Worm (Caenorhabditis elegans): ENCODE data around the gene nrde-2.

The nrde-2 gene

DNA sequence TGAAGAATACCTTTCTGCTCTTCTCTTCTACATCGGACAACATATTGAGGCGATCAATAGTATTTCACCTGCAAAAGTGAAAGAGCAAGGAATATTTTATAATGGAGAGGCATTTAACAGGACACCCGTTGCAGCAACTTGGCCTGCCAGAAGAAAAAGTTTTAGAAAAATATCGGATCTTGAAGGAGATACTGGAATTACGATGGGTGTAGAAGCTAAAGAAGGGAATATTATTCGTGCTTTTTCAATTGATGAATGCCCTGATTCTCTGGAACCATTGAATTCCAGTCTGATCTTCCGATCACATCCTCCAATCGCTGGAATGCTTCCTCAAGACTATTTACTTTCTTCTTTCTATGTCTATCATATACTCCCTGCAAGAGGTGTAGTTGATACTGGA is 13.8 kb upstream of the nrde-2 start:
- TF ChIP-seq unc-62 (GFP tag; optimal IDR thresholded peaks at IDR 0.05 in 1 of 2) (peak in 1 of 2 experiments; percentile 95), unc-62 (tag; optimal IDR thresholded peaks at IDR 0.05) (no peak), pha-4 (GFP tag; IDR thresholded peaks at IDR 0.05) (no peak), pha-4 (tag; optimal IDR thresholded peaks at IDR 0.05) (no peak), rbr-2 (tag; optimal IDR thresholded peaks at IDR 0.05) (no peak)

DNA sequence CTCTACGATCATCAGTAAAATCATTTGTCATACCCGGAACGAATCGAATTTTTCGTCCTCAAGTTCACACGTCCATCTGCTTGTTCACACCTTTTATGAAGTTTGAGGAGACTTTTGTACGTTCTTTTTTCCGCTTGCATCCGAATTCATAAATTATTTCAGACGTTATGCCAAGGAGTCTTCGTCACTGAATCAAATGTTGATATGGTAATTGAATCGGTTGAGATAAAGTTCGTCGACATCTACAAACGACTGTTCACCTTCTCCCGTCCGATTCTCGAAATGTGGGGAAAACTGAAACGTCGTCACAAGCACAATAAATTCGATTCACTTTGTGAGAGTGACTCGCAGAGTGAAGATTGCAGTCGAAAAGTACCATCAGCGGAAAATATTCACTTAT is 4.6 kb upstream of the nrde-2 start:
- TF ChIP-seq T20F7.1 (GFP tag; optimal IDR thresholded peaks at IDR 0.05) = no peak
- TF ChIP-seq aha-1 (tag) = peak; percentile 92

ce11 chrII:10250966-10251365 is 3.5 kb upstream of the nrde-2 start, which contains the start of gene F54B3.1:
Gene F54B3.1 (plus strand): TSS chrII:10251266.
- TF ChIP-seq hlh-11 (tag; optimal IDR thresholded peaks at IDR 0.05) (no peak), ceh-62 (tag; optimal IDR thresholded peaks at IDR 0.05) (no peak), nhr-111 (GFP tag; optimal IDR thresholded peaks at IDR 0.05) (no peak), dmd-8 (GFP tag; IDR thresholded peaks at IDR 0.05) (no peak), tag-97 (GFP tag; IDR thresholded peaks at IDR 0.05) (no peak), ZK546.5 (tag; optimal IDR thresholded peaks at IDR 0.05) (no peak), ama-1 (optimal IDR thresholded peaks at IDR 0.05) (no peak), lir-3 (tag; optimal IDR thresholded peaks at IDR 0.05) (no peak), ceh-28 (tag; optimal IDR thresholded peaks at IDR 0.05) (no peak), snpc-1.2 (GFP tag; IDR thresholded peaks at IDR 0.05) (no peak), ZK337.2 (GFP tag; IDR thresholded peaks at IDR 0.05) (no peak), fos-1 (tag; optimal IDR thresholded peaks at IDR 0.05) (no peak), tra-1 (GFP tag; IDR thresholded peaks at IDR 0.05) (no peak), saeg-2 (GFP tag; IDR thresholded peaks at IDR 0.05) (no peak), daf-12 (tag; optimal IDR thresholded peaks at IDR 0.05) (no peak), hmg-1.1 (GFP tag; IDR thresholded peaks at IDR 0.05) (no peak), nhr-48 (tag; optimal IDR thresholded peaks at IDR 0.05) (no peak), daf-8 (GFP tag; IDR thresholded peaks at IDR 0.05) (no peak)

- peak; percentile 60 for TF ChIP-seq hlh-30 (tag; optimal IDR thresholded peaks at IDR 0.05; ENCODE audit: insufficient read depth)
- TF ChIP-seq F10B5.3 (tag; optimal IDR thresholded peaks at IDR 0.05) = no peak
- TF ChIP-seq cey-2 (tag; optimal IDR thresholded peaks at IDR 0.05; ENCODE audit: borderline replicate concordance, insufficient read depth) = no peak
- TF ChIP-seq F37D6.2 (tag; optimal IDR thresholded peaks at IDR 0.05) = peak; percentile 81
- peak; percentile 85 for TF ChIP-seq snpc-1.2 (GFP tag; IDR thresholded peaks at IDR 0.05)
- no peak for TF ChIP-seq lin-39 (tag; optimal IDR thresholded peaks at IDR 0.05)
- TF ChIP-seq madf-5 (GFP tag; IDR thresholded peaks at IDR 0.05) = peak; percentile 91 to 96; a peak in 3 of 4 replicates
- peak; percentile 12 for TF ChIP-seq nhr-6 (tag; optimal IDR thresholded peaks at IDR 0.05)
- TF ChIP-seq ama-1 (optimal IDR thresholded peaks at IDR 0.05) = no peak
- TF ChIP-seq hif-1 (tag; optimal IDR thresholded peaks at IDR 0.05) = peak in 1 of 2 experiments; percentile 92
- TF ChIP-seq T26A8.4 (GFP tag; IDR thresholded peaks at IDR 0.05) = peak; percentile 92
- TF ChIP-seq ZK337.2 (GFP tag; IDR thresholded peaks at IDR 0.05) = peak; percentile 98
- peak; percentile 58 for TF ChIP-seq set-16 (GFP tag; IDR thresholded peaks at IDR 0.05)
- no peak for TF ChIP-seq fos-1 (tag; optimal IDR thresholded peaks at IDR 0.05)
- no peak for TF ChIP-seq Y5F2A.4 (GFP tag; optimal IDR thresholded peaks at IDR 0.05)
- TF ChIP-seq nhr-48 (tag; optimal IDR thresholded peaks at IDR 0.05) = peak; percentile 46
- TF ChIP-seq attf-4 (tag; optimal IDR thresholded peaks at IDR 0.05) = no peak
- TF ChIP-seq nhr-42 (GFP tag; IDR thresholded peaks at IDR 0.05) = peak; percentile 95
- peak; percentile 7 for TF ChIP-seq F49E8.2 (tag; optimal IDR thresholded peaks at IDR 0.05; ENCODE audit: borderline replicate concordance)
- TF ChIP-seq Y48G9A.11 (GFP tag; IDR thresholded peaks at IDR 0.05) = peak; percentile 88
- TF ChIP-seq pqm-1 (tag; optimal IDR thresholded peaks at IDR 0.05) = no peak
- peak; percentile 82 for TF ChIP-seq php-3 (GFP tag; IDR thresholded peaks at IDR 0.05)
- TF ChIP-seq ceh-62 (tag; optimal IDR thresholded peaks at IDR 0.05) = no peak
- TF ChIP-seq zag-1 (tag; optimal IDR thresholded peaks at IDR 0.05) = no peak
- no peak for TF ChIP-seq nhr-111 (GFP tag; optimal IDR thresholded peaks at IDR 0.05)
- TF ChIP-seq mxl-3 (GFP tag; optimal IDR thresholded peaks at IDR 0.05) = peak; percentile 81
- peak; percentile 76 for TF ChIP-seq dpl-1 (GFP tag; optimal IDR thresholded peaks at IDR 0.05)
- TF ChIP-seq mxl-2 (GFP tag; conservative IDR thresholded peaks at IDR 0.05) = peak; percentile 82
Observed at ce11 chrII:10248355-10249041, 1.1 kb upstream of the nrde-2 start, which contains the start of gene atad-3. Gene atad-3 (plus strand): TSS chrII:10248991.

All from whole organism, L4 larva.